Worm (Caenorhabditis elegans) whole organism, young adult: Measurements from ENCODE around the gene ints-6.

Experiments used
- F57A8.1 ChIP-seq: fragments of 200-800 bp; sonication (Bioruptor generic); optimal IDR thresholded peaks from 2 replicates; lab custom pipeline; 2018; ENCODE audit warnings: mild to moderate bottlenecking, missing genetic modification characterization, moderate library complexity, missing compliant biosample characterization
- Y56A3A.18 ChIP-seq: fragments of 200-800 bp; sonication (Bioruptor generic); IDR thresholded peaks from 2 replicates; pipeline ENCODE4 v1.3.6; 2022; ENCODE audit warnings: missing genetic modification reagents, missing genetic modification characterization, missing compliant biosample characterization
- ama-1 ChIP-seq, 3 experiments: fragments of 150-350 bp in 1 of 3; sonication (generic microtip) in 2 of 3; optimal IDR thresholded peaks; 2 replicates each; lab custom pipeline; 2014 to 2018; ENCODE audit warnings: missing biosample characterization in 2 of 3, missing genetic modification characterization in 2 of 3, missing genetic modification reagents in 2 of 3
- ceh-58 ChIP-seq: fragments of 200-800 bp; sonication (Bioruptor generic); IDR thresholded peaks from 2 replicates; pipeline ENCODE4 v1.3.6; 2022; ENCODE audit warnings: missing genetic modification characterization, missing compliant biosample characterization
- hmg-20 ChIP-seq: fragments of 200-800 bp; sonication (Bioruptor generic); IDR thresholded peaks from 2 replicates; pipeline ENCODE4 v1.3.6; 2022; ENCODE audit warnings: missing genetic modification reagents, missing genetic modification characterization, missing compliant biosample characterization
- lsy-27 ChIP-seq: sonication (generic microtip); optimal IDR thresholded peaks from 2 replicates; lab custom pipeline; 2017; ENCODE audit warnings: missing genetic modification characterization, mild to moderate bottlenecking, missing compliant biosample characterization, antibody characterized with exemption, missing genotype, borderline replicate concordance; ENCODE audit not compliant: insufficient read depth
- nhr-90 ChIP-seq: sonication (generic microtip); optimal IDR thresholded peaks from 2 replicates; lab custom pipeline; 2016; ENCODE audit warnings: missing genotype, mild to moderate bottlenecking, missing genetic modification characterization, missing compliant biosample characterization
- unc-62 ChIP-seq: fragments of 150-350 bp; optimal IDR thresholded peaks from 2 replicates; lab custom pipeline; 2014; ENCODE audit warnings: missing biosample characterization, missing genetic modification reagents, missing genetic modification characterization
- ztf-26 ChIP-seq: sonication (generic microtip); optimal IDR thresholded peaks from 2 replicates; lab custom pipeline; 2017; ENCODE audit warnings: missing genetic modification characterization, missing compliant biosample characterization

- TF ChIP-seq Y56A3A.18 (no peak), F57A8.1 (GFP tag; lab: Kevin White, UChicago) (no peak), hmg-20 (GFP tag; lab: Robert Waterston, UW) (no peak), ceh-58 (GFP tag; lab: Robert Waterston, UW) (no peak), nhr-90 (no peak), ztf-26 (tag; lab: Kevin White, UChicago) (no peak), unc-62 (no peak), ama-1 (optimal IDR thresholded peaks at IDR 0.05; lab: Kevin White, UChicago) (no peak), ama-1 (GFP tag; optimal IDR thresholded peaks at IDR 0.05; lab: Kevin White, UChicago) (peak in 1 of 2 experiments; percentile 60), lsy-27 (tag; lab: Kevin White, UChicago) (no peak)
These were observed 5.0 kb upstream of the ints-6 start, which contains the start of gene pole-2 for ce11 chrIV:8686510-8686909.
